Fruit fly (Drosophila melanogaster) whole organism, embryonic: ENCODE measurements around the gene CG9300.

Experiments
- Atf3 ChIP-seq: fragments of 200-800 bp; sonication (Bioruptor generic); optimal IDR thresholded peaks from 3 replicates; lab custom pipeline; 2016; ENCODE audit warnings: missing biosample characterization, missing genetic modification characterization
- Awh ChIP-seq: fragments of 200-800 bp; sonication (Bioruptor generic); IDR thresholded peaks from 2 replicates; pipeline ENCODE4, ENCODE4 v1.3.6; 2022; ENCODE audit warnings: missing biosample characterization, missing genetic modification characterization
- CG1233 ChIP-seq: fragments of 200-800 bp; sonication (Bioruptor generic); optimal IDR thresholded peaks from 4 replicates; lab custom pipeline; 2018; ENCODE audit warnings: missing biosample characterization, mild to moderate bottlenecking, missing genetic modification characterization
- CG13894 ChIP-seq: fragments of 200-800 bp; sonication (Bioruptor generic); optimal IDR thresholded peaks from 3 replicates; lab custom pipeline; 2018; ENCODE audit warnings: missing biosample characterization, mild to moderate bottlenecking, missing genetic modification characterization, moderate library complexity
- CG15601 ChIP-seq: fragments of 200-800 bp; sonication (Bioruptor generic); optimal IDR thresholded peaks from 3 replicates; lab custom pipeline; 2019; ENCODE audit warnings: missing biosample characterization, mild to moderate bottlenecking, missing genetic modification characterization, moderate library complexity
- CG15696 ChIP-seq: fragments of 200-800 bp; sonication (Bioruptor generic); optimal IDR thresholded peaks from 2 replicates; lab custom pipeline; 2019; ENCODE audit warnings: missing biosample characterization, mild to moderate bottlenecking, missing genetic modification characterization, moderate library complexity
- CG1647 ChIP-seq: fragments of 200-800 bp; sonication (Bioruptor generic); optimal IDR thresholded peaks from 3 replicates; lab custom pipeline; 2016; ENCODE audit warnings: missing biosample characterization, missing genetic modification characterization
- CG16863 ChIP-seq: fragments of 200-800 bp; sonication (Bioruptor generic); optimal IDR thresholded peaks from 3 replicates; lab custom pipeline; 2016; ENCODE audit warnings: missing biosample characterization, missing genetic modification characterization
- CG17385 ChIP-seq: fragments of 200-800 bp; sonication (Bioruptor generic); optimal IDR thresholded peaks from 3 replicates; lab custom pipeline; 2018; ENCODE audit warnings: missing biosample characterization, mild to moderate bottlenecking, missing genetic modification characterization
- CG17568 ChIP-seq: fragments of 200-800 bp; sonication (Bioruptor generic); optimal IDR thresholded peaks from 2 replicates; lab custom pipeline; 2018; ENCODE audit warnings: missing biosample characterization, mild to moderate bottlenecking, missing genetic modification characterization, moderate library complexity
- CG3065 ChIP-seq: fragments of 200-800 bp; sonication (Bioruptor generic); optimal IDR thresholded peaks from 2 replicates; lab custom pipeline; 2016; ENCODE audit warnings: missing biosample characterization, missing genetic modification characterization
- CG3163 ChIP-seq: fragments of 200-800 bp; sonication (Bioruptor generic); optimal IDR thresholded peaks from 3 replicates; lab custom pipeline; 2016; ENCODE audit warnings: missing biosample characterization, missing genetic modification characterization
- CG3407 ChIP-seq: fragments of 200-800 bp; sonication (Bioruptor generic); optimal IDR thresholded peaks from 2 replicates; lab custom pipeline; 2018; ENCODE audit warnings: missing biosample characterization, mild to moderate bottlenecking, missing genetic modification characterization
- CG6254 ChIP-seq: fragments of 200-800 bp; sonication (Bioruptor generic); optimal IDR thresholded peaks from 3 replicates; lab custom pipeline; 2017; ENCODE audit warnings: mild to moderate bottlenecking, missing biosample characterization, missing genetic modification reagents, missing genetic modification characterization
- CG6813 ChIP-seq: fragments of 200-800 bp; sonication (Bioruptor generic); optimal IDR thresholded peaks from 2 replicates; lab custom pipeline; 2017; ENCODE audit warnings: missing biosample characterization, missing genetic modification characterization, mild to moderate bottlenecking, moderate library complexity, missing genetic modification reagents
- CG7745 ChIP-seq: fragments of 200-800 bp; sonication (Bioruptor generic); optimal IDR thresholded peaks from 2 replicates; lab custom pipeline; 2018; ENCODE audit warnings: missing biosample characterization, mild to moderate bottlenecking, missing genetic modification characterization, moderate library complexity
- CG8281 ChIP-seq: fragments of 200-800 bp; sonication (Bioruptor generic); optimal IDR thresholded peaks from 2 replicates; lab custom pipeline; 2018; ENCODE audit warnings: missing biosample characterization, mild to moderate bottlenecking, missing genetic modification characterization, moderate library complexity
- CG8944 ChIP-seq: fragments of 200-800 bp; sonication (Bioruptor generic); optimal IDR thresholded peaks from 3 replicates; lab custom pipeline; 2016; ENCODE audit warnings: missing biosample characterization, missing genetic modification characterization
- Camta ChIP-seq: fragments of 200-800 bp; sonication (Bioruptor generic); optimal IDR thresholded peaks from 2 replicates; lab custom pipeline; 2016; ENCODE audit warnings: missing biosample characterization, missing genetic modification characterization
- CoRest ChIP-seq: fragments of 200-800 bp; sonication (Bioruptor generic); optimal IDR thresholded peaks from 3 replicates; lab custom pipeline; 2018; ENCODE audit warnings: missing biosample characterization, mild to moderate bottlenecking, missing genetic modification characterization, moderate library complexity
- D19A ChIP-seq: fragments of 200-800 bp; optimal IDR thresholded peaks from 3 replicates; lab custom pipeline; 2019; ENCODE audit warnings: missing biosample characterization, mild to moderate bottlenecking, missing genetic modification characterization, moderate library complexity
- Dad ChIP-seq: fragments of 200-800 bp; sonication (Bioruptor generic); optimal IDR thresholded peaks from 3 replicates; lab custom pipeline; 2016; ENCODE audit warnings: missing biosample characterization, missing genetic modification characterization
- Fer2 ChIP-seq: fragments of 200-800 bp; sonication (Bioruptor generic); optimal IDR thresholded peaks from 2 replicates; lab custom pipeline; 2018; ENCODE audit warnings: missing biosample characterization, mild to moderate bottlenecking, missing genetic modification characterization, moderate library complexity
- Hr51 ChIP-seq, 2 experiments: fragments of 200-800 bp; sonication (Bioruptor generic); optimal IDR thresholded peaks; 2 replicates in 1 of 2; 3 replicates in 1 of 2; lab custom pipeline; 2016 to 2018; ENCODE audit warnings: missing biosample characterization in 2 of 2, missing genetic modification characterization in 2 of 2, mild to moderate bottlenecking in 1 of 2, moderate library complexity in 1 of 2
- Mad ChIP-seq: fragments of 200-800 bp; sonication (Bioruptor generic); optimal IDR thresholded peaks from 2 replicates; lab custom pipeline; 2016; ENCODE audit warnings: missing biosample characterization, missing genetic modification characterization
- Mes4 ChIP-seq: fragments of 200-800 bp; sonication (Bioruptor generic); optimal IDR thresholded peaks from 2 replicates; lab custom pipeline; 2016; ENCODE audit warnings: missing biosample characterization, missing genetic modification characterization
- Oli ChIP-seq: fragments of 200-800 bp; sonication (Bioruptor generic); optimal IDR thresholded peaks from 2 replicates; lab custom pipeline; 2018; ENCODE audit warnings: missing biosample characterization, mild to moderate bottlenecking, missing genetic modification characterization, moderate library complexity
- Sox102F ChIP-seq: fragments of 200-800 bp; sonication (Bioruptor generic); optimal IDR thresholded peaks from 2 replicates; lab custom pipeline; 2018; ENCODE audit warnings: missing biosample characterization, mild to moderate bottlenecking, missing genetic modification characterization, moderate library complexity
- Stat92E ChIP-seq, 3 experiments: fragments of >200 bp in 2 of 3; fragments of 200-800 bp in 1 of 3; sonication (Bioruptor generic) in 1 of 3; optimal IDR thresholded peaks; 2 replicates each; lab custom pipeline; 2017 to 2019; ENCODE audit warnings: missing biosample characterization in 3 of 3, missing genetic modification characterization in 3 of 3, mild to moderate bottlenecking in 1 of 3, moderate library complexity in 1 of 3
- Vsx1 ChIP-seq: fragments of 200-800 bp; sonication (Bioruptor generic); optimal IDR thresholded peaks from 2 replicates; lab custom pipeline; 2017; ENCODE audit warnings: missing biosample characterization, mild to moderate bottlenecking, missing genetic modification characterization, missing genetic modification reagents
- bab2 ChIP-seq: fragments of 200-800 bp; sonication (Bioruptor generic); optimal IDR thresholded peaks from 2 replicates; lab custom pipeline; 2016; ENCODE audit warnings: missing biosample characterization, missing genetic modification characterization
- cato ChIP-seq: fragments of 200-800 bp; sonication (Bioruptor generic); optimal IDR thresholded peaks from 2 replicates; lab custom pipeline; 2016; ENCODE audit warnings: missing biosample characterization, missing genetic modification characterization, borderline replicate concordance
- cg ChIP-seq: fragments of 200-800 bp; sonication (Bioruptor generic); optimal IDR thresholded peaks from 3 replicates; lab custom pipeline; 2019; ENCODE audit warnings: missing biosample characterization, mild to moderate bottlenecking, missing genetic modification characterization, moderate library complexity
- dmrt99B ChIP-seq: fragments of 200-800 bp; sonication (Bioruptor generic); optimal IDR thresholded peaks from 2 replicates; lab custom pipeline; 2018; ENCODE audit warnings: missing biosample characterization, mild to moderate bottlenecking, missing genetic modification characterization, moderate library complexity
- fu2 ChIP-seq: fragments of 200-800 bp; sonication (Bioruptor generic); optimal IDR thresholded peaks from 2 replicates; lab custom pipeline; 2016; ENCODE audit warnings: missing biosample characterization, missing genetic modification characterization
- gcm ChIP-seq: fragments of 200-800 bp; sonication (Bioruptor generic); optimal IDR thresholded peaks from 2 replicates; lab custom pipeline; 2019; ENCODE audit warnings: missing biosample characterization, mild to moderate bottlenecking, missing genetic modification characterization, moderate library complexity
- gem ChIP-seq: fragments of 200-800 bp; sonication (Bioruptor generic); optimal IDR thresholded peaks from 2 replicates; lab custom pipeline; 2019; ENCODE audit warnings: missing biosample characterization, mild to moderate bottlenecking, missing genetic modification characterization, moderate library complexity
- jumu ChIP-seq: fragments of 200-800 bp; sonication (Bioruptor generic); optimal IDR thresholded peaks from 3 replicates; lab custom pipeline; 2016; ENCODE audit warnings: missing biosample characterization, missing genetic modification characterization
- lab ChIP-seq: fragments of 200-800 bp; sonication (Bioruptor generic); optimal IDR thresholded peaks from 3 replicates; lab custom pipeline; 2017; ENCODE audit warnings: missing biosample characterization, missing genetic modification characterization, mild to moderate bottlenecking, moderate library complexity, missing genetic modification reagents
- lmd ChIP-seq: fragments of 200-800 bp; sonication (Bioruptor generic); IDR thresholded peaks from 2 replicates; pipeline ENCODE4 v1.3.6; 2022; ENCODE audit warnings: missing biosample characterization, missing genetic modification characterization
- nmo ChIP-seq: fragments of 200-800 bp; sonication (Bioruptor generic); optimal IDR thresholded peaks from 2 replicates; lab custom pipeline; 2018; ENCODE audit warnings: missing biosample characterization, mild to moderate bottlenecking, missing genetic modification characterization, moderate library complexity
- onecut ChIP-seq: fragments of 200-800 bp; sonication (Bioruptor generic); IDR thresholded peaks from 2 replicates; pipeline ENCODE4 v1.3.6; 2022; ENCODE audit warnings: missing biosample characterization, missing genetic modification characterization
- sd ChIP-seq: fragments of 200-800 bp; sonication (Bioruptor generic); optimal IDR thresholded peaks from 3 replicates; lab custom pipeline; 2018; ENCODE audit warnings: missing biosample characterization, mild to moderate bottlenecking, missing genetic modification characterization, moderate library complexity
- shn ChIP-seq: fragments of 200-800 bp; sonication (Bioruptor generic); optimal IDR thresholded peaks from 3 replicates; lab custom pipeline; 2016; ENCODE audit warnings: missing biosample characterization, missing genetic modification characterization
- so ChIP-seq: fragments of 200-800 bp; sonication (Bioruptor generic); IDR thresholded peaks from 3 replicates; pipeline ENCODE4 v1.3.6; 2022; ENCODE audit warnings: missing biosample characterization, missing genetic modification characterization
- sob ChIP-seq: fragments of 200-800 bp; sonication (Bioruptor generic); IDR thresholded peaks from 2 replicates; pipeline ENCODE4 v1.3.6; 2022; ENCODE audit warnings: missing biosample characterization, missing genetic modification characterization
- ssp ChIP-seq: fragments of 200-800 bp; sonication (Bioruptor generic); IDR thresholded peaks from 2 replicates; pipeline ENCODE4 v1.3.6; 2022; ENCODE audit warnings: missing biosample characterization, missing genetic modification characterization
- sug ChIP-seq: fragments of 200-800 bp; optimal IDR thresholded peaks from 2 replicates; lab custom pipeline; 2019; ENCODE audit warnings: missing biosample characterization, mild to moderate bottlenecking, missing genetic modification characterization, moderate library complexity
- zfh1 ChIP-seq: fragments of 200-800 bp; sonication (Bioruptor generic); IDR thresholded peaks from 3 replicates; pipeline ENCODE4 v1.3.6; 2022; ENCODE audit warnings: missing biosample characterization, missing genetic modification characterization

The CG9300 gene

dm6 chr3L:19575650-19576049 is 23.4 kb downstream of the CG9300 start (continued):
- TF ChIP-seq Vsx1 (GFP tag; lab: Kevin White, UChicago): peak; percentile 21
- TF ChIP-seq CG6813 (GFP tag; lab: Kevin White, UChicago): peak; percentile 62
- peak; percentile 57 for TF ChIP-seq lab (GFP tag; lab: Kevin White, UChicago)
- TF ChIP-seq CG17385 (GFP tag; lab: Kevin White, UChicago): peak; percentile 40
- 0 out of 2 replicates have a peak, but pooled peaks have one; percentile 28 for TF ChIP-seq sob (GFP tag; lab: Robert Waterston, UW)
- no peak for TF ChIP-seq CG8944
- TF ChIP-seq shn (GFP tag; lab: Kevin White, UChicago): peak; percentile 29
- TF ChIP-seq CG1647 (GFP tag; lab: Kevin White, UChicago): peak; percentile 39
- TF ChIP-seq CG3065: no peak
- peak; percentile 40 for TF ChIP-seq cg
- peak; percentile 22 for TF ChIP-seq Mad (GFP tag; lab: Kevin White, UChicago)
- TF ChIP-seq sug (tag; lab: Kevin White, UChicago): peak; percentile 40
- peak; percentile 49 for TF ChIP-seq dmrt99B (tag; lab: Kevin White, UChicago)
- no peak for TF ChIP-seq onecut (GFP tag; lab: Robert Waterston, UW)
- TF ChIP-seq Mes4 (GFP tag; lab: Kevin White, UChicago): peak; percentile 41
- TF ChIP-seq gem (tag; lab: Kevin White, UChicago): peak; percentile 50
- TF ChIP-seq nmo (GFP tag; lab: Kevin White, UChicago): peak; percentile 11
- no peak for TF ChIP-seq Atf3
- peak; percentile 64 for TF ChIP-seq sd (tag; lab: Kevin White, UChicago)
- TF ChIP-seq Awh: 0 out of 2 replicates have a peak, but pooled peaks have one; percentile 40
- peak; percentile 68 for TF ChIP-seq CG3407 (GFP tag; lab: Kevin White, UChicago)
- peak; percentile 13 for TF ChIP-seq CoRest (tag; lab: Kevin White, UChicago)
- 0 out of 3 replicates have a peak, but pooled peaks have one; percentile 38 for TF ChIP-seq so
- peak; percentile 41 for TF ChIP-seq CG6254 (GFP tag; lab: Kevin White, UChicago)
- peak; percentile 17 for TF ChIP-seq CG16863
- TF ChIP-seq CG13894 (tag; lab: Kevin White, UChicago): no peak
- TF ChIP-seq Fer2 (tag; lab: Kevin White, UChicago): no peak
- no peak for TF ChIP-seq lmd (GFP tag; lab: Robert Waterston, UW)
- TF ChIP-seq fu2 (GFP tag; lab: Kevin White, UChicago): no peak
- TF ChIP-seq zfh1 (GFP tag; lab: Robert Waterston, UW): peak; percentile 42; the same call in 1 of the 3 replicates
- TF ChIP-seq CG15601 (tag; lab: Kevin White, UChicago): peak; percentile 74
- peak; percentile 63 for TF ChIP-seq CG7745 (tag; lab: Kevin White, UChicago)
- peak; percentile 28 for TF ChIP-seq Sox102F (GFP tag; lab: Kevin White, UChicago)
- TF ChIP-seq D19A (tag; lab: Kevin White, UChicago): peak; percentile 8
- TF ChIP-seq Oli (tag; lab: Kevin White, UChicago): no peak
- peak in 1 of 3 experiments; percentile 11 for TF ChIP-seq Stat92E (GFP tag; optimal IDR thresholded peaks at IDR 0.05; lab: Kevin White, UChicago)
- peak; percentile 42 for TF ChIP-seq CG8281
- TF ChIP-seq Camta (GFP tag; lab: Kevin White, UChicago): peak; percentile 17
- TF ChIP-seq Dad (GFP tag; lab: Kevin White, UChicago): no peak
- no peak for TF ChIP-seq jumu
- TF ChIP-seq cato (GFP tag; lab: Kevin White, UChicago): no peak
- TF ChIP-seq ssp: peak; percentile 16; the same call in 1 of the 2 replicates
- TF ChIP-seq bab2: peak; percentile 66
- TF ChIP-seq CG17568 (GFP tag; lab: Kevin White, UChicago): peak; percentile 48
- no peak for TF ChIP-seq Hr51 (GFP tag; optimal IDR thresholded peaks at IDR 0.05; lab: Kevin White, UChicago)
- peak; percentile 46 for TF ChIP-seq CG1233
- peak; percentile 48 for TF ChIP-seq gcm
- peak; percentile 42 for TF ChIP-seq CG15696
- TF ChIP-seq CG3163: no peak
